Worm (Caenorhabditis elegans) whole organism, early embryonic: Measurements from ENCODE around the gene Y62H9A.16.

ENCODE experiments used
- ama-1 ChIP-seq: fragments of 150-350 bp; optimal IDR thresholded peaks from 2 replicates; lab custom pipeline; 2014
- ceh-36 ChIP-seq: sonication (generic microtip); optimal IDR thresholded peaks from 2 replicates; lab custom pipeline; 2016; ENCODE audit warnings: missing genetic modification characterization, inconsistent platforms, missing compliant biosample characterization
- flt-1 ChIP-seq: fragments of 200-800 bp; sonication (Bioruptor generic); IDR thresholded peaks from 2 replicates; pipeline ENCODE4 v1.3.6; 2022; ENCODE audit warnings: missing genetic modification characterization, missing compliant biosample characterization
- hmbx-1 ChIP-seq: sonication (generic microtip); optimal IDR thresholded peaks from 2 replicates; lab custom pipeline; 2016; ENCODE audit warnings: mild to moderate bottlenecking, missing genetic modification characterization, missing compliant biosample characterization
- pes-1 ChIP-seq: fragments of 200-800 bp; sonication (Bioruptor generic); IDR thresholded peaks from 2 replicates; pipeline ENCODE4 v1.3.6; 2022; ENCODE audit warnings: missing genetic modification reagents, missing genetic modification characterization, missing compliant biosample characterization
- sea-1 ChIP-seq: fragments of 200-800 bp; sonication (Bioruptor generic); conservative IDR thresholded peaks from 2 replicates; pipeline ENCODE4 v1.3.6; 2022; ENCODE audit warnings: missing genetic modification characterization, missing compliant biosample characterization
- tra-4 ChIP-seq: sonication (generic microtip); optimal IDR thresholded peaks from 2 replicates; lab custom pipeline; 2017; ENCODE audit warnings: missing genetic modification characterization, missing compliant biosample characterization

ce11 chrX:11882800-11883199 lies 35.3 kb upstream of the Y62H9A.16 start, which contains the start of the genes Y62H9A.5 and ule-5:
- TF ChIP-seq ama-1 (lab: Kevin White, UChicago), result no peak
- TF ChIP-seq ceh-36 (tag; lab: Kevin White, UChicago), result no peak
- TF ChIP-seq pes-1 (GFP tag; lab: Robert Waterston, UW), result no peak
- no peak for TF ChIP-seq flt-1 (GFP tag; lab: Robert Waterston, UW)
- TF ChIP-seq sea-1 (GFP tag; lab: Robert Waterston, UW), result no peak
- no peak for TF ChIP-seq tra-4 (tag; lab: Kevin White, UChicago)
- no peak for TF ChIP-seq hmbx-1 (tag; lab: Kevin White, UChicago)
